Fruit fly (Drosophila melanogaster): ENCODE data around the gene spict.
A peak's percentile ranks its signal among the peaks of the same experiment; 100 is the strongest.

Gene spict

DNA sequence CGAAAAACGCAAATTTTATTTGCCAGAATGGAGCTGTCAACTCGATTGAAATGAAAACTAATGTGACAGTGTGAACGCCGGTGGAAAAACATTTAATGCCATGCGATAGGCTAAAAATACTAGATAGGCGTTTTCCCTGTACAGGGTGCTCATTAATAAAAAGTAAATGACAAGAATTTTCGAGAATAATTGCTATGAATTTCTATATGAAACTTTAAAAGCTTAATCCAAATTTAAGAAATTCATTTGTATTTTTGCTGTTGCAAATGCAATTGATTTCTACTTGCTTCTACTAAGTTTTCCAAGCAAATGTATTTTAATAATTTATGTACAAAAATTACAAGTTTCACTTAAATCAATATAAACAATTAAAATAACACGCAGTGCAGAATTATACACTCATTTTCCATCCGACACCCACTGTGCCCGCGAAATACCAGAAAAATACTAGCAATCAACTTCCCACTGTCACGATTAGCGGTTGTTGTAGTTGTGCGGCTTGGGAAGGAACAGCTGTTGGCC is 17.3 kb downstream of the spict start, which contains the start of gene Pih1D1 (continued):
- peak; percentile 95 for TF ChIP-seq Fer3 (tag; optimal IDR thresholded peaks at IDR 0.05)
- no peak for TF ChIP-seq MESR4 (GFP tag; optimal IDR thresholded peaks at IDR 0.05)
- no peak for TF ChIP-seq cad (GFP tag; optimal IDR thresholded peaks at IDR 0.05)
- TF ChIP-seq cas (GFP tag; IDR thresholded peaks at IDR 0.05): peak; percentile 80
- TF ChIP-seq HHEX (GFP tag; optimal IDR thresholded peaks at IDR 0.05): peak; percentile 94
- TF ChIP-seq ara (GFP tag; IDR thresholded peaks at IDR 0.05): peak; percentile 94
- peak; percentile 84 for TF ChIP-seq CG1792 (GFP tag; optimal IDR thresholded peaks at IDR 0.05)
- TF ChIP-seq CG9932 (GFP tag; IDR thresholded peaks at IDR 0.05): peak; percentile 97
- peak; percentile 95 for TF ChIP-seq CG11093 (GFP tag; IDR thresholded peaks at IDR 0.05)
- peak; percentile 82 for TF ChIP-seq CG3407 (GFP tag; optimal IDR thresholded peaks at IDR 0.05)
- TF ChIP-seq CG4617 (GFP tag; optimal IDR thresholded peaks at IDR 0.05; ENCODE audit: borderline replicate concordance): peak; percentile 89
- TF ChIP-seq CG31365 (tag; optimal IDR thresholded peaks at IDR 0.05): peak; percentile 52
- no peak for TF ChIP-seq zen2 (GFP tag; IDR thresholded peaks at IDR 0.05; ENCODE audit: partially characterized antibody)
- TF ChIP-seq gce (GFP tag; IDR thresholded peaks at IDR 0.05): peak; percentile 88
- peak; percentile 96 for TF ChIP-seq CG11504 (tag; optimal IDR thresholded peaks at IDR 0.05)
- peak; percentile 95 for TF ChIP-seq stc (GFP tag; IDR thresholded peaks at IDR 0.05)
- no peak for TF ChIP-seq CTCF (GFP tag; optimal IDR thresholded peaks at IDR 0.05)
- TF ChIP-seq CG8281 (tag; optimal IDR thresholded peaks at IDR 0.05): peak; percentile 88
- peak; percentile 82 for TF ChIP-seq CG15514 (GFP tag; optimal IDR thresholded peaks at IDR 0.05)
- TF ChIP-seq CG11695 (GFP tag; IDR thresholded peaks at IDR 0.05): peak; percentile 95
- no peak for TF ChIP-seq gcm (GFP tag; optimal IDR thresholded peaks at IDR 0.05)
- peak; percentile 95 for TF ChIP-seq zfh2 (GFP tag; optimal IDR thresholded peaks at IDR 0.05)
- peak; percentile 92 for TF ChIP-seq CG11085 (GFP tag; IDR thresholded peaks at IDR 0.05)
- TF ChIP-seq CG17568 (GFP tag; optimal IDR thresholded peaks at IDR 0.05): no peak
- peak; percentile 97 for TF ChIP-seq vvl (GFP tag; IDR thresholded peaks at IDR 0.05)
- TF ChIP-seq btn (GFP tag; optimal IDR thresholded peaks at IDR 0.05): peak; percentile 75
- TF ChIP-seq her (GFP tag; optimal IDR thresholded peaks at IDR 0.05): peak; percentile 71
- TF ChIP-seq CG3995 (GFP tag; optimal IDR thresholded peaks at IDR 0.05): peak; percentile 77
- peak; percentile 96 for TF ChIP-seq Lhr (GFP tag; optimal IDR thresholded peaks at IDR 0.05)
- TF ChIP-seq luna (GFP tag; optimal IDR thresholded peaks at IDR 0.05): peak; percentile 71
- TF ChIP-seq CG18764 (GFP tag; optimal IDR thresholded peaks at IDR 0.05): peak; percentile 92
- peak; percentile 18 for TF ChIP-seq CG14965 (GFP tag; optimal IDR thresholded peaks at IDR 0.05; ENCODE audit: borderline replicate concordance)
- no peak for TF ChIP-seq Kr (GFP tag; optimal IDR thresholded peaks at IDR 0.05)
- TF ChIP-seq Sry-β (GFP tag; optimal IDR thresholded peaks at IDR 0.05): peak; percentile 36
- TF ChIP-seq dimm (GFP tag; IDR thresholded peaks at IDR 0.05): peak; percentile 86
- no peak for TF ChIP-seq CG1832 (GFP tag; optimal IDR thresholded peaks at IDR 0.05)
- peak; percentile 93 for TF ChIP-seq CG9609 (GFP tag; optimal IDR thresholded peaks at IDR 0.05)
- peak; percentile 93 for TF ChIP-seq Fer2 (tag; optimal IDR thresholded peaks at IDR 0.05)
- TF ChIP-seq mld (GFP tag; IDR thresholded peaks at IDR 0.05; ENCODE audit: partially characterized antibody): no peak
- TF ChIP-seq CG33557 (GFP tag; optimal IDR thresholded peaks at IDR 0.05): peak; percentile 91
- peak; percentile 96 for TF ChIP-seq CG3847 (GFP tag; IDR thresholded peaks at IDR 0.05)
- no peak for TF ChIP-seq prd (optimal IDR thresholded peaks at IDR 0.05)
- peak; percentile 97 for TF ChIP-seq prd (GFP tag; IDR thresholded peaks at IDR 0.05)
- TF ChIP-seq CG10565 (GFP tag; optimal IDR thresholded peaks at IDR 0.05): peak; percentile 81
- no peak for TF ChIP-seq hth (optimal IDR thresholded peaks at IDR 0.05)
- no peak for TF ChIP-seq zf30C (GFP tag; optimal IDR thresholded peaks at IDR 0.05)
- no peak for TF ChIP-seq lov (optimal IDR thresholded peaks at IDR 0.05)
- TF ChIP-seq lov (GFP tag; IDR thresholded peaks at IDR 0.05): peak; percentile 82
- TF ChIP-seq CG34224 (GFP tag; IDR thresholded peaks at IDR 0.05; ENCODE audit: partially characterized antibody): no peak
- peak; percentile 62 for TF ChIP-seq eyg (GFP tag; optimal IDR thresholded peaks at IDR 0.05)
- TF ChIP-seq bigmax (GFP tag; optimal IDR thresholded peaks at IDR 0.05): no peak
- TF ChIP-seq bab2 (GFP tag; optimal IDR thresholded peaks at IDR 0.05): peak; percentile 95
